ENCODE assay signal across 3 fruit fly cellular contexts in genomic region chr2L:20117752-20118151, dm6.
TF ChIP-seq lines count a peak whose summit lies in the region.

No protein-coding gene starts in this region.

- TF ChIP-seq CTCF in whole organism, embryonic (GFP tag; optimal IDR thresholded peaks at IDR 0.05; lab: Kevin White, UChicago) = no peak

TF ChIP-seq in whole organism, adult, 20 proteins besides CTCF, POLR2A, EP300 and RAD21:
- no peak for TF ChIP-seq tj (GFP tag; optimal IDR thresholded peaks at IDR 0.05; lab: Kevin White, UChicago)
- peak; percentile 25 for TF ChIP-seq kay (GFP tag; lab: Kevin White, UChicago; ENCODE audit: borderline replicate concordance)
TF ChIP-seq in whole organism, adult: peak in this region for 1.

TF ChIP-seq in whole organism, embryonic, 481 proteins besides CTCF, POLR2A, EP300 and RAD21:
- no peak for TF ChIP-seq CG7745 (tag; optimal IDR thresholded peaks at IDR 0.05; lab: Kevin White, UChicago)
- no peak for TF ChIP-seq CG12769 (tag; optimal IDR thresholded peaks at IDR 0.05; lab: Kevin White, UChicago)
- TF ChIP-seq sens-2 (GFP tag; IDR thresholded peaks at IDR 0.05; lab: Robert Waterston, UW) = no peak
- no peak for TF ChIP-seq CkIIα-i1 (GFP tag; IDR thresholded peaks at IDR 0.05; lab: Robert Waterston, UW)
- TF ChIP-seq sens (GFP tag; lab: Kevin White, UChicago) = peak; percentile 11
- no peak for TF ChIP-seq pb (GFP tag; optimal IDR thresholded peaks at IDR 0.05; lab: Kevin White, UChicago)
- no peak for TF ChIP-seq CG2116 (GFP tag; optimal IDR thresholded peaks at IDR 0.05; lab: Kevin White, UChicago)
- TF ChIP-seq CG11504 (tag; optimal IDR thresholded peaks at IDR 0.05; lab: Kevin White, UChicago) = peak; percentile 23
- no peak for TF ChIP-seq CG2875 (GFP tag; optimal IDR thresholded peaks at IDR 0.05; lab: Kevin White, UChicago)
- no peak for TF ChIP-seq ab (GFP tag; optimal IDR thresholded peaks at IDR 0.05; lab: Kevin White, UChicago)
- TF ChIP-seq sd (tag; optimal IDR thresholded peaks at IDR 0.05; lab: Kevin White, UChicago) = no peak
- TF ChIP-seq Deaf1 (tag; optimal IDR thresholded peaks at IDR 0.05; lab: Kevin White, UChicago) = peak; percentile 56
- no peak for TF ChIP-seq CG2202 (tag; optimal IDR thresholded peaks at IDR 0.05; lab: Kevin White, UChicago)
- no peak for TF ChIP-seq Dref (GFP tag; IDR thresholded peaks at IDR 0.05; lab: Robert Waterston, UW)
- TF ChIP-seq HHEX (GFP tag; optimal IDR thresholded peaks at IDR 0.05; lab: Kevin White, UChicago) = no peak
- TF ChIP-seq CG11723 (GFP tag; optimal IDR thresholded peaks at IDR 0.05; lab: Kevin White, UChicago) = no peak
- TF ChIP-seq lilli (GFP tag; optimal IDR thresholded peaks at IDR 0.05; lab: Kevin White, UChicago) = no peak
- TF ChIP-seq az2 (GFP tag; optimal IDR thresholded peaks at IDR 0.05; lab: Kevin White, UChicago) = no peak

TF ChIP-seq in whole organism, prepupa, 60 proteins besides CTCF, POLR2A, EP300 and RAD21:
- no peak for TF ChIP-seq Smox (GFP tag; optimal IDR thresholded peaks at IDR 0.05; lab: Kevin White, UChicago)
- no peak for TF ChIP-seq CG3919 (GFP tag; optimal IDR thresholded peaks at IDR 0.05; lab: Kevin White, UChicago)
- no peak for TF ChIP-seq CG8319 (GFP tag; optimal IDR thresholded peaks at IDR 0.05; lab: Kevin White, UChicago)
- TF ChIP-seq CG16779 (tag; optimal IDR thresholded peaks at IDR 0.05; lab: Kevin White, UChicago) = no peak
- peak; percentile 54 for TF ChIP-seq Eip78C (GFP tag; lab: Kevin White, UChicago)
- TF ChIP-seq Hr39 (GFP tag; optimal IDR thresholded peaks at IDR 0.05; lab: Kevin White, UChicago) = no peak
- TF ChIP-seq CG4318 (GFP tag; optimal IDR thresholded peaks at IDR 0.05; lab: Kevin White, UChicago) = no peak
- no peak for TF ChIP-seq CG32006 (GFP tag; optimal IDR thresholded peaks at IDR 0.05; lab: Kevin White, UChicago)
